Fruit fly (Drosophila melanogaster) whole organism, prepupa: Measurements from ENCODE around the gene CG14565.

Source experiments
- Blimp-1 ChIP-seq: fragments of 200-800 bp; sonication (Bioruptor generic); optimal IDR thresholded peaks from 3 replicates; lab custom pipeline; 2017; ENCODE audit warnings: missing biosample characterization, missing genetic modification characterization, mild to moderate bottlenecking, moderate library complexity, missing genetic modification reagents
- CG11294 ChIP-seq: fragments of 200-800 bp; sonication (Bioruptor generic); IDR thresholded peaks from 2 replicates; pipeline ENCODE4 v1.3.6; 2022; ENCODE audit warnings: missing biosample characterization, missing genetic modification characterization
- CG11902 ChIP-seq: fragments of 200-800 bp; sonication (Bioruptor generic); optimal IDR thresholded peaks from 3 replicates; lab custom pipeline; 2016; ENCODE audit warnings: missing biosample characterization, missing genetic modification characterization
- CG15336 ChIP-seq: fragments of 200-800 bp; sonication (Bioruptor generic); IDR thresholded peaks from 2 replicates; pipeline ENCODE4 v1.3.6; 2022; ENCODE audit warnings: missing biosample characterization, missing genetic modification characterization
- CG1621 ChIP-seq: fragments of 200-800 bp; sonication (Bioruptor generic); optimal IDR thresholded peaks from 3 replicates; lab custom pipeline; 2018; ENCODE audit warnings: missing biosample characterization, mild to moderate bottlenecking, missing genetic modification characterization
- CG16779 ChIP-seq: fragments of 200-800 bp; sonication (Bioruptor generic); optimal IDR thresholded peaks from 3 replicates; lab custom pipeline; 2017; ENCODE audit warnings: missing biosample characterization, mild to moderate bottlenecking, missing genetic modification characterization
- CG3032 ChIP-seq: fragments of 200-800 bp; optimal IDR thresholded peaks from 2 replicates; lab custom pipeline; 2019; ENCODE audit warnings: missing biosample characterization, mild to moderate bottlenecking, missing genetic modification characterization, moderate library complexity
- CG31627 ChIP-seq: fragments of 200-800 bp; sonication (Bioruptor generic); optimal IDR thresholded peaks from 3 replicates; lab custom pipeline; 2016; ENCODE audit warnings: missing biosample characterization, missing genetic modification characterization
- CG32006 ChIP-seq: fragments of 200-800 bp; sonication (Bioruptor generic); optimal IDR thresholded peaks from 3 replicates; lab custom pipeline; 2017; ENCODE audit warnings: missing biosample characterization, mild to moderate bottlenecking, missing genetic modification characterization
- CG34406 ChIP-seq: fragments of 200-800 bp; sonication (Bioruptor generic); optimal IDR thresholded peaks from 3 replicates; lab custom pipeline; 2016; ENCODE audit warnings: missing biosample characterization, missing genetic modification characterization
- CG4318 ChIP-seq: fragments of 200-800 bp; sonication (Bioruptor generic); optimal IDR thresholded peaks from 3 replicates; lab custom pipeline; 2017; ENCODE audit warnings: missing biosample characterization, mild to moderate bottlenecking, missing genetic modification characterization
- CG6276 ChIP-seq: fragments of 200-800 bp; sonication (Bioruptor generic); optimal IDR thresholded peaks from 2 replicates; lab custom pipeline; 2017; ENCODE audit warnings: missing biosample characterization, mild to moderate bottlenecking, missing genetic modification characterization
- CG6792 ChIP-seq: fragments of 200-800 bp; sonication (Bioruptor generic); optimal IDR thresholded peaks from 3 replicates; lab custom pipeline; 2016; ENCODE audit warnings: missing biosample characterization, missing genetic modification characterization
- CG6854 ChIP-seq: fragments of 200-800 bp; sonication (Bioruptor generic); optimal IDR thresholded peaks from 2 replicates; lab custom pipeline; 2017; ENCODE audit warnings: missing biosample characterization, mild to moderate bottlenecking, missing genetic modification characterization
- CG8319 ChIP-seq: fragments of 200-800 bp; sonication (Bioruptor generic); optimal IDR thresholded peaks from 3 replicates; lab custom pipeline; 2016; ENCODE audit warnings: missing biosample characterization, missing genetic modification characterization
- CG8632 ChIP-seq: fragments of 200-800 bp; sonication (Bioruptor generic); optimal IDR thresholded peaks from 3 replicates; lab custom pipeline; 2016; ENCODE audit warnings: missing biosample characterization, missing genetic modification characterization
- CG9139 ChIP-seq: fragments of 200-800 bp; sonication (Bioruptor generic); optimal IDR thresholded peaks from 3 replicates; lab custom pipeline; 2017; ENCODE audit warnings: missing biosample characterization, mild to moderate bottlenecking, missing genetic modification characterization
- Eip75B ChIP-seq: fragments of 200-800 bp; sonication (Bioruptor generic); optimal IDR thresholded peaks from 3 replicates; lab custom pipeline; 2016; ENCODE audit warnings: missing biosample characterization, missing genetic modification characterization
- Eip78C ChIP-seq: fragments of 200-800 bp; sonication (Bioruptor generic); peaks from one replicate; lab custom pipeline; 2016; ENCODE audit warnings: missing biosample characterization, missing genetic modification characterization
- Ets96B ChIP-seq: fragments of 200-800 bp; optimal IDR thresholded peaks from 2 replicates; lab custom pipeline; 2019; ENCODE audit warnings: missing biosample characterization, mild to moderate bottlenecking, missing genetic modification characterization, moderate library complexity
- Gug ChIP-seq: fragments of 200-800 bp; sonication (Bioruptor generic); IDR thresholded peaks from 2 replicates; pipeline ENCODE4 v1.3.6; 2022; ENCODE audit warnings: missing biosample characterization, missing genetic modification characterization
- Hr38 ChIP-seq: sonication (Bioruptor generic); optimal IDR thresholded peaks from 2 replicates; lab custom pipeline; 2016; ENCODE audit warnings: missing biosample characterization, missing genetic modification characterization
- Hr39 ChIP-seq: fragments of 200-800 bp; sonication (Bioruptor generic); optimal IDR thresholded peaks from 2 replicates; lab custom pipeline; 2016; ENCODE audit warnings: missing biosample characterization, missing genetic modification characterization
- Hr4 ChIP-seq: fragments of 200-800 bp; sonication (Bioruptor generic); optimal IDR thresholded peaks from 3 replicates; lab custom pipeline; 2016; ENCODE audit warnings: missing biosample characterization, missing genetic modification characterization
- Met ChIP-seq: fragments of 200-800 bp; sonication (Bioruptor generic); optimal IDR thresholded peaks from 3 replicates; lab custom pipeline; 2016; ENCODE audit warnings: missing biosample characterization, missing genetic modification characterization
- OdsH ChIP-seq: fragments of 200-800 bp; sonication (Bioruptor generic); optimal IDR thresholded peaks from 3 replicates; lab custom pipeline; 2016; ENCODE audit warnings: missing biosample characterization, missing genetic modification characterization
- Smox ChIP-seq: fragments of 200-800 bp; sonication (Bioruptor generic); optimal IDR thresholded peaks from 3 replicates; lab custom pipeline; 2016; ENCODE audit warnings: missing biosample characterization, missing genetic modification characterization
- achi ChIP-seq: fragments of 200-800 bp; sonication (Bioruptor generic); optimal IDR thresholded peaks from 3 replicates; lab custom pipeline; 2016; ENCODE audit warnings: missing biosample characterization, missing genetic modification characterization
- cyc ChIP-seq: fragments of 200-800 bp; sonication (Bioruptor generic); optimal IDR thresholded peaks from 3 replicates; lab custom pipeline; 2016; ENCODE audit warnings: missing biosample characterization, missing genetic modification characterization
- fd85E ChIP-seq: fragments of 200-800 bp; sonication (Bioruptor generic); optimal IDR thresholded peaks from 3 replicates; lab custom pipeline; 2016; ENCODE audit warnings: missing biosample characterization, missing genetic modification characterization
- fkh ChIP-seq: fragments of 200-800 bp; sonication (Bioruptor generic); optimal IDR thresholded peaks from 3 replicates; lab custom pipeline; 2017; ENCODE audit warnings: missing biosample characterization, mild to moderate bottlenecking, missing genetic modification characterization, moderate library complexity
- lz ChIP-seq: fragments of 200-800 bp; sonication (Bioruptor generic); optimal IDR thresholded peaks from 3 replicates; lab custom pipeline; 2016; ENCODE audit warnings: missing biosample characterization, missing genetic modification characterization
- net ChIP-seq: fragments of 200-800 bp; sonication (Bioruptor generic); optimal IDR thresholded peaks from 3 replicates; lab custom pipeline; 2016; ENCODE audit warnings: missing biosample characterization, missing genetic modification characterization
- salr ChIP-seq, 2 experiments: fragments of 200-800 bp; sonication (Bioruptor generic); optimal IDR thresholded peaks; 3 replicates each; lab custom pipeline; 2016 to 2018; ENCODE audit warnings: missing biosample characterization in 2 of 2, missing genetic modification characterization in 2 of 2, mild to moderate bottlenecking in 1 of 2
- ss ChIP-seq, 2 experiments: fragments of 200-800 bp; sonication (Bioruptor generic); optimal IDR thresholded peaks; 2 replicates in 1 of 2; 3 replicates in 1 of 2; lab custom pipeline; 2017 to 2018; ENCODE audit warnings: mild to moderate bottlenecking in 2 of 2, missing biosample characterization in 2 of 2, missing genetic modification characterization in 2 of 2, moderate library complexity in 1 of 2
- svp ChIP-seq: fragments of 200-800 bp; sonication (Bioruptor generic); peaks from one replicate; lab custom pipeline; 2016; ENCODE audit warnings: missing biosample characterization, missing genetic modification characterization
- topi ChIP-seq: fragments of 200-800 bp; sonication (Bioruptor generic); optimal IDR thresholded peaks from 3 replicates; lab custom pipeline; 2016; ENCODE audit warnings: missing biosample characterization, missing genetic modification characterization

The CG14565 gene

dm6 chr3L:21744169-21744568 is at the start of gene CG14565:
Gene CG14565 (minus strand): TSS chr3L:21744269.
- no peak for TF ChIP-seq Hr4 (GFP tag; lab: Kevin White, UChicago)
- TF ChIP-seq CG4318 (GFP tag; lab: Kevin White, UChicago): no peak
- no peak for TF ChIP-seq fkh (GFP tag; lab: Kevin White, UChicago)
- no peak for TF ChIP-seq CG34406
- TF ChIP-seq CG6792: no peak
- no peak for TF ChIP-seq cyc (GFP tag; lab: Kevin White, UChicago)
- TF ChIP-seq Smox: no peak
- TF ChIP-seq fd85E: no peak
- TF ChIP-seq CG6276: no peak

DNA sequence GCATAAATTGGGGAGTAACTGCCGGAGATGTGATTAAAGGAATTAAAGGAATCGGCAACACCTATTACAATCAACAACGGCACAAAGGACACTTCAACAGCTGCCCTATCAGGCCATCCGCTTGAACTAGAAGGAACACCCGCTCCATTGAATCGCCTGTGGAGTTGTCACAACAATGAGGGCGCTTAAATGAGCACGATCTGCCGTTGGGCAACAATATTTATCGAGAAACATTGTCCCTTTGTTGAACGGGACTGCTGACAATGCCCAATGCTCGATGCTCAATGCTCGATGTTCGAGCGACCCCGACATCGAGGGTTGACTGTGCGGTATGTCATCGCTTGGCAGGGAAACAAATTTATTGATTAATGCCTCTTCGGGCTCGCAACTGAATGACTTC is 43.8 kb upstream of the CG14565 start:
- TF ChIP-seq CG32006 (GFP tag; lab: Kevin White, UChicago): no peak
- TF ChIP-seq svp (GFP tag; lab: Kevin White, UChicago): peak; percentile 15
- TF ChIP-seq, all 60 proteins: peak for 1

DNA sequence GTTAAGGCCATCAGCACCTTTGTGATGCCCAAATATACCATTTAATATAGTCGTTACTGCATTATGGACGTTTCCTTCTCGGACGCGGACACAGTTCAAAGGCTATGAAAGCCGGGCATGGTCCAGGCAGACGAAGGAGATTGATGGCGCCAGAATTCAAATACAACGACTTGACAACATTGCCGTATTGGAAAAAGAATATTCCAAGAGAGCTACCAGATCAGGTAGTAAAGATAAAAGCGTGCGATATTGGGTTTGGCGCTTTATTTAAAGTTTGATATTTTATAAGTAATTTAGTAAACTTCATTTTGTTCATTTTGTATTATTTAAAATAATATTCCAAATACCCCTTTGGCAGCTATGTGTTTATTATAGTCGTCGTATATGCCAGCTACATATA is 29.8 kb upstream of the CG14565 start:
- TF ChIP-seq Gug (GFP tag; lab: Robert Waterston, UW) (no peak), Met (no peak), CG16779 (tag; lab: Kevin White, UChicago) (no peak), CG11902 (no peak), Hr38 (GFP tag; lab: Kevin White, UChicago) (no peak), svp (GFP tag; lab: Kevin White, UChicago) (no peak), Ets96B (tag; lab: Kevin White, UChicago) (no peak), CG1621 (tag; lab: Kevin White, UChicago) (no peak), Blimp-1 (GFP tag; lab: Kevin White, UChicago) (no peak), Hr39 (no peak), achi (no peak), net (no peak), OdsH (GFP tag; lab: Kevin White, UChicago) (no peak)

DNA sequence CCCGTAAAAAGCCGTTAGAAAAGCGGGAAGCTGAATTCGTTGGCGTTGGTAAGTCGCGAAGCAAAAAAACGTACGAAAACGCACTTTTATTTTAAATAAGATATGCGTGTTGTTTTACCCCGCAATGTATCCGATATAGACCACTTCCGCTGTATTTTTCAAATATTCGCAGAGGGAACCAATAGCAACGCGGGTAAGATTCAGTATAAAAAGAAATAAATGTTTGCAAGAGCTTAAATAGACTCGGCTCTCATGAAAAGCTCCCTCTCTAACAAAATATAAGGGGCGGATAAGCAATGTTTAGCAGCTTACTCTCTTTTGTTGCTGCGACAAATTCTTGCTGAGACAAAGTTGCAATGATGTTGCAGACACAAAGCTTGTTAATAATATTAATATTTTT is 26.3 kb upstream of the CG14565 start, which contains the start of gene Syn1:
Syn1 (minus strand) TSS at position 207 of the 400 bp plus-strand sequence.
- TF ChIP-seq CG6792 (no peak), topi (GFP tag; lab: Kevin White, UChicago) (no peak), net (peak; percentile 14), salr (GFP tag; optimal IDR thresholded peaks at IDR 0.05; lab: Kevin White, UChicago) (no peak), CG15336 (GFP tag; lab: Robert Waterston, UW) (peak; percentile 26; the same call in 1 of the 2 replicates), fkh (GFP tag; lab: Kevin White, UChicago) (peak; percentile 48)

- TF ChIP-seq CG31627 (GFP tag; lab: Kevin White, UChicago) (no peak), fd85E (no peak), CG11294 (GFP tag; lab: Robert Waterston, UW) (no peak), Eip75B (GFP tag; lab: Kevin White, UChicago) (no peak)
These were observed 25.4 kb upstream of the CG14565 start, which contains the start of gene CG7370 for dm6 chr3L:21769515-21769914. Gene CG7370 (plus strand): TSS chr3L:21769815.

- TF ChIP-seq lz (GFP tag; lab: Kevin White, UChicago) (no peak), CG11294 (GFP tag; lab: Robert Waterston, UW) (no peak), CG34406 (no peak), topi (GFP tag; lab: Kevin White, UChicago) (no peak), CG6854 (no peak), CG9139 (GFP tag; lab: Kevin White, UChicago) (no peak), Eip78C (GFP tag; lab: Kevin White, UChicago) (no peak), CG8632 (no peak), net (no peak), CG3032 (tag; lab: Kevin White, UChicago) (no peak), CG8319 (GFP tag; lab: Kevin White, UChicago) (no peak), Hr39 (no peak), CG1621 (tag; lab: Kevin White, UChicago) (no peak), ss (GFP tag; optimal IDR thresholded peaks at IDR 0.05; lab: Kevin White, UChicago) (no peak)
These were observed 21.9 kb upstream of the CG14565 start for dm6 chr3L:21765931-21766330.
